Fruit fly (Drosophila melanogaster) whole organism, embryonic: Measurements from ENCODE around the gene CG42792.

Experiments
- Aef1 ChIP-seq: fragments of 200-800 bp; sonication (Bioruptor generic); IDR thresholded peaks from 3 replicates; pipeline ENCODE4 v1.3.6; 2022; ENCODE audit warnings: missing biosample characterization, missing genetic modification characterization
- Asciz ChIP-seq: fragments of 200-800 bp; sonication (Bioruptor generic); optimal IDR thresholded peaks from 2 replicates; lab custom pipeline; 2017; ENCODE audit warnings: missing biosample characterization, mild to moderate bottlenecking, missing genetic modification characterization, missing genetic modification reagents
- B-H1 ChIP-seq: fragments of 200-800 bp; sonication (Bioruptor generic); IDR thresholded peaks from 3 replicates; pipeline ENCODE4 v1.3.6; 2022; ENCODE audit warnings: missing biosample characterization, missing genetic modification characterization
- CG10543 ChIP-seq: fragments of 200-800 bp; sonication (Bioruptor generic); optimal IDR thresholded peaks from 3 replicates; lab custom pipeline; 2017; ENCODE audit warnings: missing biosample characterization, mild to moderate bottlenecking, missing genetic modification characterization, moderate library complexity
- CG11398 ChIP-seq: fragments of 200-800 bp; sonication (Bioruptor generic); optimal IDR thresholded peaks from 2 replicates; lab custom pipeline; 2016; ENCODE audit warnings: missing biosample characterization, missing genetic modification characterization
- CG11504 ChIP-seq: fragments of 200-800 bp; sonication (Bioruptor generic); optimal IDR thresholded peaks from 3 replicates; lab custom pipeline; 2019; ENCODE audit warnings: missing biosample characterization, mild to moderate bottlenecking, missing genetic modification characterization, moderate library complexity
- CG11560 ChIP-seq: fragments of 200-800 bp; sonication (Bioruptor generic); IDR thresholded peaks from 3 replicates; pipeline ENCODE4 v1.3.6; 2022; ENCODE audit warnings: missing biosample characterization, missing genetic modification characterization
- CG14860 ChIP-seq: fragments of 200-800 bp; sonication (Bioruptor generic); IDR thresholded peaks from 3 replicates; pipeline ENCODE4 v1.3.6; 2022; ENCODE audit warnings: missing biosample characterization, missing genetic modification characterization; ENCODE audit not compliant: partially characterized antibody
- CG15479 ChIP-seq: fragments of 200-800 bp; sonication (Bioruptor generic); optimal IDR thresholded peaks from 3 replicates; lab custom pipeline; 2019; ENCODE audit warnings: missing biosample characterization, mild to moderate bottlenecking, missing genetic modification characterization, moderate library complexity
- CG15514 ChIP-seq: fragments of 200-800 bp; sonication (Bioruptor generic); optimal IDR thresholded peaks from 3 replicates; lab custom pipeline; 2017; ENCODE audit warnings: missing biosample characterization, missing genetic modification characterization, mild to moderate bottlenecking, moderate library complexity, missing genetic modification reagents
- CG17385 ChIP-seq: fragments of 200-800 bp; sonication (Bioruptor generic); optimal IDR thresholded peaks from 3 replicates; lab custom pipeline; 2018; ENCODE audit warnings: missing biosample characterization, mild to moderate bottlenecking, missing genetic modification characterization
- CG17912 ChIP-seq: fragments of 200-800 bp; sonication (Bioruptor generic); optimal IDR thresholded peaks from 2 replicates; lab custom pipeline; 2018; ENCODE audit warnings: missing biosample characterization, mild to moderate bottlenecking, missing genetic modification characterization
- CG32532 ChIP-seq: fragments of 200-800 bp; sonication (Bioruptor generic); IDR thresholded peaks from 2 replicates; pipeline ENCODE4 v1.3.6; 2022; ENCODE audit warnings: missing biosample characterization, missing genetic modification characterization
- CG4360 ChIP-seq: fragments of 200-800 bp; sonication (Bioruptor generic); IDR thresholded peaks from 2 replicates; pipeline ENCODE4 v1.3.6; 2022; ENCODE audit warnings: missing biosample characterization, missing genetic modification characterization
- CG4820 ChIP-seq: fragments of 200-800 bp; sonication (Bioruptor generic); optimal IDR thresholded peaks from 3 replicates; lab custom pipeline; 2016; ENCODE audit warnings: missing biosample characterization, missing genetic modification characterization
- CG5953 ChIP-seq: fragments of 200-800 bp; sonication (Bioruptor generic); IDR thresholded peaks from 2 replicates; pipeline ENCODE4 v1.3.6; 2022; ENCODE audit warnings: missing biosample characterization, missing genetic modification characterization
- CG8290 ChIP-seq, 3 experiments: fragments of 200-800 bp; sonication (Bioruptor generic); optimal IDR thresholded peaks; 2 replicates each; lab custom pipeline; 2016 to 2019; ENCODE audit warnings: missing biosample characterization in 3 of 3, missing genetic modification characterization in 3 of 3, mild to moderate bottlenecking in 2 of 3, moderate library complexity in 1 of 3
- CG9727 ChIP-seq: fragments of 200-800 bp; sonication (Bioruptor generic); optimal IDR thresholded peaks from 3 replicates; lab custom pipeline; 2017; ENCODE audit warnings: missing biosample characterization, mild to moderate bottlenecking, missing genetic modification characterization
- CoRest ChIP-seq: fragments of 200-800 bp; sonication (Bioruptor generic); optimal IDR thresholded peaks from 3 replicates; lab custom pipeline; 2018; ENCODE audit warnings: missing biosample characterization, mild to moderate bottlenecking, missing genetic modification characterization, moderate library complexity
- Dbx ChIP-seq: fragments of 200-800 bp; sonication (Bioruptor generic); IDR thresholded peaks from 3 replicates; pipeline ENCODE4 v1.3.6; 2022; ENCODE audit warnings: missing biosample characterization, missing genetic modification characterization
- Dek ChIP-seq: fragments of 200-800 bp; sonication (Bioruptor generic); optimal IDR thresholded peaks from 3 replicates; lab custom pipeline; 2019; ENCODE audit warnings: missing biosample characterization, mild to moderate bottlenecking, missing genetic modification characterization, moderate library complexity
- Dfd ChIP-seq, 2 experiments: fragments of >200 bp; optimal IDR thresholded peaks; 2 replicates each; lab custom pipeline; 2017; ENCODE audit warnings: missing biosample characterization in 2 of 2, missing genetic modification characterization in 2 of 2
- ERR ChIP-seq: fragments of 200-800 bp; sonication (Bioruptor generic); optimal IDR thresholded peaks from 2 replicates; lab custom pipeline; 2016; ENCODE audit warnings: missing biosample characterization, missing genetic modification characterization
- Fer1 ChIP-seq: fragments of 200-800 bp; sonication (Bioruptor generic); optimal IDR thresholded peaks from 2 replicates; lab custom pipeline; 2017; ENCODE audit warnings: missing biosample characterization, mild to moderate bottlenecking, missing genetic modification characterization
- Fer2 ChIP-seq: fragments of 200-800 bp; sonication (Bioruptor generic); optimal IDR thresholded peaks from 2 replicates; lab custom pipeline; 2018; ENCODE audit warnings: missing biosample characterization, mild to moderate bottlenecking, missing genetic modification characterization, moderate library complexity
- Mad ChIP-seq: fragments of 200-800 bp; sonication (Bioruptor generic); optimal IDR thresholded peaks from 2 replicates; lab custom pipeline; 2016; ENCODE audit warnings: missing biosample characterization, missing genetic modification characterization
- NC2α ChIP-seq: fragments of 200-800 bp; sonication (Bioruptor generic); optimal IDR thresholded peaks from 2 replicates; lab custom pipeline; 2016; ENCODE audit warnings: missing biosample characterization, missing genetic modification characterization
- Ptx1 ChIP-seq: fragments of 200-800 bp; sonication (Bioruptor generic); IDR thresholded peaks from 2 replicates; pipeline ENCODE4 v1.3.6; 2022; ENCODE audit warnings: missing biosample characterization, missing genetic modification characterization
- Trl ChIP-seq, 3 experiments: fragments of >200 bp in 2 of 3; fragments of 200-800 bp in 1 of 3; sonication (Bioruptor generic) in 1 of 3; optimal IDR thresholded peaks; 2 replicates in 1 of 3; 3 replicates in 2 of 3; lab custom pipeline; 2016 to 2017; ENCODE audit warnings: missing biosample characterization in 1 of 3, missing genetic modification characterization in 1 of 3
- Xbp1 ChIP-seq: fragments of 200-800 bp; sonication (Bioruptor generic); optimal IDR thresholded peaks from 3 replicates; lab custom pipeline; 2016; ENCODE audit warnings: missing biosample characterization, mild to moderate bottlenecking, missing genetic modification characterization
- cato ChIP-seq: fragments of 200-800 bp; sonication (Bioruptor generic); optimal IDR thresholded peaks from 2 replicates; lab custom pipeline; 2016; ENCODE audit warnings: missing biosample characterization, missing genetic modification characterization, borderline replicate concordance
- dati ChIP-seq: fragments of 200-800 bp; sonication (Bioruptor generic); IDR thresholded peaks from 2 replicates; pipeline ENCODE4 v1.3.6; 2022; ENCODE audit warnings: missing biosample characterization, missing genetic modification characterization
- disco-r ChIP-seq: fragments of 200-800 bp; sonication (Bioruptor generic); optimal IDR thresholded peaks from 2 replicates; lab custom pipeline; 2016; ENCODE audit warnings: missing biosample characterization, missing genetic modification characterization
- emc ChIP-seq: fragments of 200-800 bp; sonication (Bioruptor generic); optimal IDR thresholded peaks from 2 replicates; lab custom pipeline; 2016; ENCODE audit warnings: missing biosample characterization, missing genetic modification characterization
- eyg ChIP-seq: fragments of 200-800 bp; sonication (Bioruptor generic); optimal IDR thresholded peaks from 3 replicates; lab custom pipeline; 2016; ENCODE audit warnings: missing biosample characterization, missing genetic modification characterization
- gfzf ChIP-seq: fragments of 200-800 bp; sonication (Bioruptor generic); optimal IDR thresholded peaks from 2 replicates; lab custom pipeline; 2016; ENCODE audit warnings: missing biosample characterization, mild to moderate bottlenecking, missing genetic modification characterization, moderate library complexity
- kay ChIP-seq: fragments of 200-800 bp; sonication (Bioruptor generic); optimal IDR thresholded peaks from 2 replicates; lab custom pipeline; 2016; ENCODE audit warnings: missing biosample characterization, missing genetic modification characterization
- knrl ChIP-seq: fragments of 200-800 bp; sonication (Bioruptor generic); IDR thresholded peaks from 3 replicates; pipeline ENCODE4 v1.3.6; 2022; ENCODE audit warnings: missing biosample characterization, missing genetic modification characterization; ENCODE audit not compliant: partially characterized antibody
- nau ChIP-seq: fragments of 200-800 bp; sonication (Bioruptor generic); optimal IDR thresholded peaks from 3 replicates; lab custom pipeline; 2017; ENCODE audit warnings: missing biosample characterization, mild to moderate bottlenecking, missing genetic modification characterization, missing genetic modification reagents
- nerfin-2 ChIP-seq: fragments of 200-800 bp; sonication (Bioruptor generic); IDR thresholded peaks from 2 replicates; pipeline ENCODE4 v1.3.6; 2022; ENCODE audit warnings: missing biosample characterization, missing genetic modification characterization; ENCODE audit not compliant: partially characterized antibody
- nmo ChIP-seq: fragments of 200-800 bp; sonication (Bioruptor generic); optimal IDR thresholded peaks from 2 replicates; lab custom pipeline; 2018; ENCODE audit warnings: missing biosample characterization, mild to moderate bottlenecking, missing genetic modification characterization, moderate library complexity
- pb ChIP-seq: fragments of 200-800 bp; sonication (Bioruptor generic); optimal IDR thresholded peaks from 3 replicates; lab custom pipeline; 2016; ENCODE audit warnings: missing biosample characterization, missing genetic modification characterization
- pfk ChIP-seq: fragments of 200-800 bp; sonication (Bioruptor generic); optimal IDR thresholded peaks from 2 replicates; lab custom pipeline; 2018; ENCODE audit warnings: missing biosample characterization, mild to moderate bottlenecking, missing genetic modification characterization, moderate library complexity
- phol ChIP-seq: fragments of 200-800 bp; sonication (Bioruptor generic); optimal IDR thresholded peaks from 3 replicates; lab custom pipeline; 2018; ENCODE audit warnings: missing biosample characterization, mild to moderate bottlenecking, missing genetic modification characterization, moderate library complexity
- pnt ChIP-seq: fragments of 200-800 bp; sonication (Bioruptor generic); optimal IDR thresholded peaks from 3 replicates; lab custom pipeline; 2016; ENCODE audit warnings: missing biosample characterization, missing genetic modification characterization
- sisA ChIP-seq: fragments of 200-800 bp; sonication (Bioruptor generic); IDR thresholded peaks from 2 replicates; pipeline ENCODE4 v1.3.6; 2022; ENCODE audit warnings: missing biosample characterization, missing genetic modification characterization
- wdn ChIP-seq: fragments of 200-800 bp; sonication (Bioruptor generic); IDR thresholded peaks from 2 replicates; pipeline ENCODE4 v1.3.6; 2022; ENCODE audit warnings: missing biosample characterization, missing genetic modification characterization
- zf30C ChIP-seq: fragments of 200-800 bp; sonication (Bioruptor generic); optimal IDR thresholded peaks from 3 replicates; lab custom pipeline; 2018; ENCODE audit warnings: missing biosample characterization, mild to moderate bottlenecking, missing genetic modification characterization

CG42792 gene

dm6 chr2L:15912901-15913673 lies 47.8 kb upstream of the CG42792 start (continued):
- TF ChIP-seq Xbp1 (GFP tag; lab: Kevin White, UChicago), result peak; percentile 67
- TF ChIP-seq wdn (GFP tag; lab: Robert Waterston, UW), result no peak
- TF ChIP-seq knrl (GFP tag; lab: Robert Waterston, UW), result no peak
- no peak for TF ChIP-seq NC2α (GFP tag; lab: Kevin White, UChicago)
- TF ChIP-seq zf30C (GFP tag; lab: Kevin White, UChicago), result peak; percentile 12
- no peak for TF ChIP-seq gfzf (GFP tag; lab: Kevin White, UChicago)
- TF ChIP-seq disco-r, result no peak
- peak; percentile 94 for TF ChIP-seq CG10543
- no peak for TF ChIP-seq Mad (GFP tag; lab: Kevin White, UChicago)
- peak; percentile 35 for TF ChIP-seq Fer1
- no peak for TF ChIP-seq kay
- TF ChIP-seq CG14860 (GFP tag; lab: Robert Waterston, UW), result no peak
- peak in 1 of 2 experiments; percentile 4 for TF ChIP-seq Trl (optimal IDR thresholded peaks at IDR 0.05; lab: Kevin White, UChicago)
- TF ChIP-seq Trl (GFP tag; optimal IDR thresholded peaks at IDR 0.05; lab: Kevin White, UChicago), result no peak
- TF ChIP-seq Dek (tag; lab: Kevin White, UChicago), result peak; percentile 70
- no peak for TF ChIP-seq Aef1 (GFP tag; lab: Robert Waterston, UW)
- TF ChIP-seq CG5953 (GFP tag; lab: Robert Waterston, UW), result no peak
- no peak for TF ChIP-seq CG15479 (GFP tag; lab: Kevin White, UChicago)
- TF ChIP-seq Dfd (GFP tag; optimal IDR thresholded peaks at IDR 0.05; lab: Kevin White, UChicago), result no peak
- peak; percentile 13 for TF ChIP-seq pnt (GFP tag; lab: Kevin White, UChicago)
- TF ChIP-seq CG11398 (GFP tag; lab: Kevin White, UChicago), result no peak
- TF ChIP-seq emc (GFP tag; lab: Kevin White, UChicago), result no peak
- peak; percentile 79 for TF ChIP-seq CG17385
- peak; percentile 54; the same call in 2 of the 3 replicates for TF ChIP-seq B-H1 (GFP tag; lab: Robert Waterston, UW)
- TF ChIP-seq phol (tag; lab: Kevin White, UChicago), result peak; percentile 92
- peak; percentile 50 for TF ChIP-seq sisA (GFP tag; lab: Robert Waterston, UW)
- no peak for TF ChIP-seq CG8290 (GFP tag; optimal IDR thresholded peaks at IDR 0.05; lab: Kevin White, UChicago)
- peak in 1 of 2 experiments; percentile 84 for TF ChIP-seq CG8290 (tag; optimal IDR thresholded peaks at IDR 0.05; lab: Kevin White, UChicago)
- TF ChIP-seq CG9727 (GFP tag; lab: Kevin White, UChicago), result peak; percentile 78
- TF ChIP-seq CoRest, result peak; percentile 94
- TF ChIP-seq nerfin-2 (GFP tag; lab: Robert Waterston, UW), result no peak
- TF ChIP-seq CG4820 (GFP tag; lab: Kevin White, UChicago), result peak; percentile 69
- TF ChIP-seq Dbx (GFP tag; lab: Robert Waterston, UW), result peak; percentile 50; the same call in 2 of the 3 replicates
- no peak for TF ChIP-seq nau (GFP tag; lab: Kevin White, UChicago)
- TF ChIP-seq CG15514 (GFP tag; lab: Kevin White, UChicago), result peak; percentile 11
- TF ChIP-seq ERR (GFP tag; lab: Kevin White, UChicago), result peak; percentile 40
- TF ChIP-seq dati (GFP tag; lab: Robert Waterston, UW), result no peak
- TF ChIP-seq CG4360 (GFP tag; lab: Robert Waterston, UW), result no peak
- 0 out of 3 replicates have a peak, but pooled peaks have one; percentile 50 for TF ChIP-seq CG11560
- TF ChIP-seq CG17912 (GFP tag; lab: Kevin White, UChicago), result peak; percentile 39
- no peak for TF ChIP-seq Fer2 (tag; lab: Kevin White, UChicago)
- TF ChIP-seq eyg (GFP tag; lab: Kevin White, UChicago), result no peak
- peak; percentile 95 for TF ChIP-seq nmo (GFP tag; lab: Kevin White, UChicago)
- no peak for TF ChIP-seq pfk
- no peak for TF ChIP-seq cato (GFP tag; lab: Kevin White, UChicago)
- 0 out of 2 replicates have a peak, but pooled peaks have one; percentile 12 for TF ChIP-seq CG32532
- peak; percentile 88 for TF ChIP-seq CG11504
- TF ChIP-seq Ptx1 (GFP tag; lab: Robert Waterston, UW), result peak; percentile 69
- TF ChIP-seq pb, result no peak
- peak; percentile 80 for TF ChIP-seq Asciz (GFP tag; lab: Kevin White, UChicago)
